Worm (Caenorhabditis elegans) whole organism, L4 larva: Measurements from ENCODE around the gene msp-55.

ENCODE experiments used
- F10B5.3 ChIP-seq: sonication (generic microtip); optimal IDR thresholded peaks from 2 replicates; lab custom pipeline; 2016; ENCODE audit warnings: mild to moderate bottlenecking, missing genetic modification characterization, missing compliant biosample characterization
- F49E8.2 ChIP-seq: sonication (generic microtip); optimal IDR thresholded peaks from 2 replicates; lab custom pipeline; 2016; ENCODE audit warnings: missing compliant biosample characterization, mild to moderate bottlenecking, missing genetic modification characterization, borderline replicate concordance
- Y105C5A.15 ChIP-seq: fragments of 200-800 bp; sonication (Bioruptor generic); IDR thresholded peaks from 2 replicates; pipeline ENCODE4 v1.3.6; 2022; ENCODE audit warnings: missing genetic modification characterization, missing compliant biosample characterization
- Y48G9A.11 ChIP-seq: fragments of 200-800 bp; sonication (Bioruptor generic); IDR thresholded peaks from 2 replicates; pipeline ENCODE4 v1.3.6; 2022; ENCODE audit warnings: missing genetic modification reagents, missing genetic modification characterization, missing compliant biosample characterization
- Y75B8A.6 ChIP-seq: fragments of 200-800 bp; sonication (Bioruptor generic); IDR thresholded peaks from 2 replicates; pipeline ENCODE4 v1.3.6; 2022; ENCODE audit warnings: missing genetic modification reagents, missing genetic modification characterization, missing compliant biosample characterization
- aha-1 ChIP-seq: fragments of 150-350 bp; peaks from one replicate; lab custom pipeline; 2014; ENCODE audit warnings: missing biosample characterization, missing genetic modification characterization
- ceh-20 ChIP-seq: fragments of 200-800 bp; sonication (Bioruptor generic); IDR thresholded peaks from 2 replicates; pipeline ENCODE4 v1.3.6; 2022; ENCODE audit warnings: missing genetic modification reagents, missing genetic modification characterization, missing compliant biosample characterization
- ceh-28 ChIP-seq: fragments of 150-350 bp; optimal IDR thresholded peaks from 2 replicates; lab custom pipeline; 2014; ENCODE audit warnings: missing biosample characterization, missing genetic modification reagents, missing genetic modification characterization
- ceh-32 ChIP-seq: sonication (generic microtip); optimal IDR thresholded peaks from 2 replicates; lab custom pipeline; 2016; ENCODE audit warnings: mild to moderate bottlenecking, missing genetic modification characterization, missing compliant biosample characterization; ENCODE audit not compliant: poor library complexity
- ceh-44 ChIP-seq: fragments of 200-800 bp; sonication (Bioruptor generic); IDR thresholded peaks from 2 replicates; pipeline ENCODE4 v1.3.6; 2022; ENCODE audit warnings: missing genetic modification reagents, missing genetic modification characterization, missing compliant biosample characterization
- ceh-82 ChIP-seq: sonication (generic microtip); optimal IDR thresholded peaks from 2 replicates; lab custom pipeline; 2017; ENCODE audit warnings: missing biosample characterization, missing genetic modification characterization
- ces-1 ChIP-seq: fragments of 150-350 bp; sonication (generic microtip); optimal IDR thresholded peaks from 4 replicates; lab custom pipeline; 2014; ENCODE audit warnings: missing biosample characterization, missing genetic modification reagents, missing genetic modification characterization
- daf-12 ChIP-seq: fragments of 150-350 bp; optimal IDR thresholded peaks from 2 replicates; lab custom pipeline; 2014; ENCODE audit warnings: missing biosample characterization, missing genetic modification reagents, missing genetic modification characterization
- dmd-6 ChIP-seq: fragments of 200-800 bp; sonication (Bioruptor generic); IDR thresholded peaks from 2 replicates; pipeline ENCODE4 v1.3.6; 2022; ENCODE audit warnings: missing genetic modification reagents, missing genetic modification characterization, missing compliant biosample characterization
- dpl-1 ChIP-seq: fragments of 150-350 bp; optimal IDR thresholded peaks from 2 replicates; lab custom pipeline; 2014; ENCODE audit warnings: missing biosample characterization, missing genetic modification reagents, missing genetic modification characterization
- duxl-1 ChIP-seq: sonication (generic microtip); optimal IDR thresholded peaks from 2 replicates; lab custom pipeline; 2016; ENCODE audit warnings: mild to moderate bottlenecking, missing genetic modification characterization, moderate library complexity, missing compliant biosample characterization; ENCODE audit not compliant: poor library complexity
- dve-1 ChIP-seq: sonication (generic microtip); optimal IDR thresholded peaks from 2 replicates; lab custom pipeline; 2017; ENCODE audit warnings: antibody characterized with exemption, mild to moderate bottlenecking, missing genetic modification characterization, missing compliant biosample characterization; ENCODE audit not compliant: insufficient read depth
- egl-27 ChIP-seq: sonication (generic microtip); optimal IDR thresholded peaks from 3 replicates; lab custom pipeline; 2017; ENCODE audit warnings: missing biosample characterization, missing genetic modification reagents, missing genetic modification characterization
- fkh-10 ChIP-seq: fragments of 150-350 bp; optimal IDR thresholded peaks from 2 replicates; lab custom pipeline; 2014; ENCODE audit warnings: missing biosample characterization, missing genetic modification reagents, missing genetic modification characterization
- fos-1 ChIP-seq: fragments of 150-350 bp; optimal IDR thresholded peaks from 2 replicates; lab custom pipeline; 2014; ENCODE audit warnings: missing biosample characterization, missing genetic modification characterization
- hlh-11 ChIP-seq: fragments of 200-800 bp; sonication (Bioruptor generic); optimal IDR thresholded peaks from 2 replicates; lab custom pipeline; 2018; ENCODE audit warnings: mild to moderate bottlenecking, missing genetic modification characterization, missing compliant biosample characterization
- lim-7 ChIP-seq: fragments of 200-800 bp; sonication (Bioruptor generic); IDR thresholded peaks from 2 replicates; pipeline ENCODE4 v1.3.6; 2022; ENCODE audit warnings: missing genetic modification characterization, missing compliant biosample characterization
- lin-13 ChIP-seq: fragments of 150-350 bp; optimal IDR thresholded peaks from 2 replicates; lab custom pipeline; 2014; ENCODE audit warnings: missing biosample characterization, missing genetic modification reagents, missing genetic modification characterization
- lin-15B ChIP-seq: fragments of 150-350 bp; sonication (generic microtip); optimal IDR thresholded peaks from 3 replicates; lab custom pipeline; 2014; ENCODE audit warnings: missing biosample characterization, missing genetic modification characterization
- lin-29 ChIP-seq: fragments of 200-800 bp; sonication (Bioruptor generic); IDR thresholded peaks from 2 replicates; pipeline ENCODE4 v1.3.6; 2022; ENCODE audit warnings: missing genetic modification reagents, missing genetic modification characterization, missing compliant biosample characterization
- lin-38 ChIP-seq: fragments of 200-800 bp; sonication (Bioruptor generic); IDR thresholded peaks from 2 replicates; pipeline ENCODE4 v1.3.6; 2022; ENCODE audit warnings: missing genetic modification reagents, missing genetic modification characterization, missing compliant biosample characterization
- lsy-2 ChIP-seq, 2 experiments: fragments of 150-350 bp in 1 of 2; sonication (generic microtip) in 1 of 2; optimal IDR thresholded peaks; 2 replicates each; lab custom pipeline; 2014 to 2017; ENCODE audit warnings: missing biosample characterization in 2 of 2, missing genetic modification characterization in 2 of 2
- mdl-1 ChIP-seq, 2 experiments: fragments of 150-350 bp in 1 of 2; sonication (generic microtip) in 1 of 2; optimal IDR thresholded peaks; 2 replicates each; lab custom pipeline; 2014 to 2017; ENCODE audit warnings: missing biosample characterization in 2 of 2, missing genetic modification characterization in 2 of 2
- mdt-29 ChIP-seq: fragments of 200-800 bp; sonication (Bioruptor generic); IDR thresholded peaks from 2 replicates; pipeline ENCODE4 v1.3.6; 2022; ENCODE audit warnings: missing genetic modification reagents, missing genetic modification characterization, missing compliant biosample characterization
- mep-1 ChIP-seq: fragments of 150-350 bp; sonication (generic microtip); optimal IDR thresholded peaks from 3 replicates; lab custom pipeline; 2014; ENCODE audit warnings: missing biosample characterization, missing genetic modification characterization
- mxl-2 ChIP-seq: fragments of 200-800 bp; sonication (Bioruptor generic); conservative IDR thresholded peaks from 2 replicates; pipeline ENCODE4 v1.3.6; 2022; ENCODE audit warnings: missing genetic modification reagents, missing genetic modification characterization, missing compliant biosample characterization
- nhr-102 ChIP-seq: sonication (generic microtip); optimal IDR thresholded peaks from 2 replicates; lab custom pipeline; 2016; ENCODE audit warnings: mild to moderate bottlenecking, missing genetic modification characterization, moderate library complexity, missing compliant biosample characterization
- nhr-11 ChIP-seq: fragments of 150-350 bp; optimal IDR thresholded peaks from 2 replicates; lab custom pipeline; 2014; ENCODE audit warnings: missing biosample characterization, missing genetic modification characterization
- nhr-111 ChIP-seq: fragments of 200-800 bp; sonication (Bioruptor generic); optimal IDR thresholded peaks from 2 replicates; lab custom pipeline; 2018; ENCODE audit warnings: mild to moderate bottlenecking, missing genetic modification characterization, missing compliant biosample characterization
- nhr-237 ChIP-seq: sonication (generic microtip); optimal IDR thresholded peaks from 2 replicates; lab custom pipeline; 2017; ENCODE audit warnings: missing biosample characterization, missing genetic modification characterization
- nhr-25 ChIP-seq: sonication (generic microtip); optimal IDR thresholded peaks from 2 replicates; lab custom pipeline; 2017; ENCODE audit warnings: missing genetic modification characterization, mild to moderate bottlenecking, missing compliant biosample characterization, antibody characterized with exemption, moderate library complexity, borderline replicate concordance; ENCODE audit not compliant: insufficient read depth
- nhr-28 ChIP-seq: fragments of 150-350 bp; optimal IDR thresholded peaks from 2 replicates; lab custom pipeline; 2014; ENCODE audit warnings: missing biosample characterization, missing genetic modification characterization
- saeg-2 ChIP-seq: fragments of 200-800 bp; sonication (Bioruptor generic); IDR thresholded peaks from 2 replicates; pipeline ENCODE4 v1.3.6; 2022; ENCODE audit warnings: missing genetic modification reagents, missing genetic modification characterization, missing compliant biosample characterization
- sdz-12 ChIP-seq: fragments of 200-800 bp; sonication (Bioruptor generic); optimal IDR thresholded peaks from 2 replicates; lab custom pipeline; 2018; ENCODE audit warnings: mild to moderate bottlenecking, missing genetic modification characterization, missing compliant biosample characterization
- snpc-4 ChIP-seq: fragments of 150-350 bp; optimal IDR thresholded peaks from 2 replicates; lab custom pipeline; 2014; ENCODE audit warnings: missing biosample characterization, missing genetic modification characterization
- spr-1 ChIP-seq: sonication (generic microtip); optimal IDR thresholded peaks from 2 replicates; lab custom pipeline; 2016; ENCODE audit warnings: mild to moderate bottlenecking, missing genetic modification characterization, missing compliant biosample characterization
- tra-1 ChIP-seq: fragments of 200-800 bp; sonication (Bioruptor generic); IDR thresholded peaks from 2 replicates; pipeline ENCODE4 v1.3.6; 2022; ENCODE audit warnings: missing genetic modification reagents, missing genetic modification characterization, missing compliant biosample characterization
- unc-62 ChIP-seq, 3 experiments: fragments of 150-350 bp in 1 of 3; sonication (generic microtip); optimal IDR thresholded peaks in 2 of 3; peaks in 1 of 3; 1 replicate in 1 of 3; 2 replicates in 2 of 3; lab custom pipeline; 2014 to 2017; ENCODE audit warnings: missing biosample characterization in 3 of 3, missing genetic modification characterization in 3 of 3, missing genetic modification reagents in 3 of 3, missing genotype in 1 of 3
- vab-7 ChIP-seq: fragments of 200-800 bp; sonication (Bioruptor generic); IDR thresholded peaks from 2 replicates; pipeline ENCODE4 v1.3.6; 2022; ENCODE audit warnings: missing genetic modification reagents, missing genetic modification characterization, missing compliant biosample characterization
- ztf-11 ChIP-seq: fragments of 150-350 bp; optimal IDR thresholded peaks from 2 replicates; lab custom pipeline; 2014; ENCODE audit warnings: missing biosample characterization, missing genetic modification characterization

msp-55 gene

DNA sequence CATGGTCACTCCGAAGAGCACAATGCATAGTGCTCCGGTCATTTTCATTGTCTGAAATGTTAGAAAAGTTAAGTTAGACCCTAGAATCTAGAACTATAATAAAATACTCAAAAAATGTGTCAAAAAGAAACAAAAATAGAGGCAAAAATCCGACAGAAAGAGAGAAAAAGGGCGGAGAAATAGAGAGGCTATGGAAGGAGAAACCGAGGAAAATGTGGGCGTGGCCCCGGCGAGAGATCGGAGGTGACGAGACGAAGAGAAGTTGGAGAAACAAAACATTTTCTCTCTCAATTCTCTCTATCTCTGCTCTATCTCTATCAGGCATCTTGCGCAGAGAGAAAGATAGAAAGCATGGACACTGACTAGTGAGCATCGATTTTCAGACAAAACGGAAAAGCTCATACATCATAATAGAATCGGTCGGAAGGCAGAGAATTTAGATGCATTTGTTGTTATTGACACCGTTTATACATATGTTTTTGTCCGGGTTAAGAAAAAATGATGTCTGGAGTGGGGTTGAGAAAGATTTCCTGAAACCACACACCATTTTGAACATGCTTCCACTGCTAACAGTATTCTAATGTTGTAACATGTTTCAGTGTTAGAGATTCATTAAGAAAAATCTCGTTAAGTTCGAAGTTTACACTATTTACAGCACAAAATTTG, 47.5 kb upstream of the msp-55 start, which contains the start of gene C02B10.3 (continued):
- TF ChIP-seq lsy-2 (tag; optimal IDR thresholded peaks at IDR 0.05; lab: Kevin White, UChicago) = peak in 1 of 2 experiments; percentile 60
- no peak for TF ChIP-seq dmd-6 (GFP tag; lab: Robert Waterston, UW)
- no peak for TF ChIP-seq ces-1 (GFP tag; lab: Kevin White, UChicago)
- no peak for TF ChIP-seq Y105C5A.15 (GFP tag; lab: Robert Waterston, UW)
- no peak for TF ChIP-seq daf-12 (tag; lab: Kevin White, UChicago)
- TF ChIP-seq mep-1 (tag; lab: Kevin White, UChicago) = peak; percentile 38
- no peak for TF ChIP-seq ceh-44 (GFP tag; lab: Robert Waterston, UW)
- TF ChIP-seq egl-27 (tag; lab: Kevin White, UChicago) = no peak
- TF ChIP-seq lin-13 = no peak
- TF ChIP-seq lim-7 = no peak
- TF ChIP-seq duxl-1 = no peak
- TF ChIP-seq F49E8.2 (tag; lab: Kevin White, UChicago) = no peak
- no peak for TF ChIP-seq lin-15B (tag; lab: Kevin White, UChicago)
- no peak for TF ChIP-seq nhr-102 (tag; lab: Kevin White, UChicago)
- no peak for TF ChIP-seq saeg-2 (GFP tag; lab: Robert Waterston, UW)
- no peak for TF ChIP-seq ceh-32 (tag; lab: Kevin White, UChicago)
- TF ChIP-seq ceh-28 (tag; lab: Kevin White, UChicago) = no peak
- TF ChIP-seq mdt-29 (GFP tag; lab: Robert Waterston, UW) = no peak
- no peak for TF ChIP-seq Y48G9A.11 (GFP tag; lab: Robert Waterston, UW)
- TF ChIP-seq sdz-12 (GFP tag; lab: Kevin White, UChicago) = no peak
- no peak for TF ChIP-seq dpl-1 (GFP tag; lab: Kevin White, UChicago)
- TF ChIP-seq unc-62 (GFP tag; optimal IDR thresholded peaks at IDR 0.05 in 1 of 2; lab: Kevin White, UChicago) = peak in 1 of 2 experiments; percentile 81
- TF ChIP-seq unc-62 (tag; optimal IDR thresholded peaks at IDR 0.05; lab: Kevin White, UChicago) = no peak
- TF ChIP-seq nhr-111 (GFP tag; lab: Kevin White, UChicago) = no peak
- TF ChIP-seq snpc-4 (tag; lab: Kevin White, UChicago) = no peak
- TF ChIP-seq spr-1 (tag; lab: Kevin White, UChicago) = no peak
- TF ChIP-seq tra-1 (GFP tag; lab: Robert Waterston, UW) = no peak
- peak in 1 of 2 experiments; percentile 56 for TF ChIP-seq mdl-1 (tag; optimal IDR thresholded peaks at IDR 0.05; lab: Kevin White, UChicago)
- no peak for TF ChIP-seq mxl-2 (GFP tag; lab: Robert Waterston, UW)
- TF ChIP-seq nhr-11 (tag; lab: Kevin White, UChicago) = peak; percentile 19
- TF ChIP-seq nhr-28 (tag; lab: Kevin White, UChicago) = no peak
- no peak for TF ChIP-seq nhr-25 (tag; lab: Kevin White, UChicago)
- TF ChIP-seq dve-1 (tag; lab: Kevin White, UChicago) = no peak
- no peak for TF ChIP-seq nhr-237 (tag; lab: Kevin White, UChicago)
- peak; percentile 68 for TF ChIP-seq fkh-10 (GFP tag; lab: Kevin White, UChicago)
- TF ChIP-seq lin-29 (GFP tag; lab: Robert Waterston, UW) = no peak
- TF ChIP-seq aha-1 (tag; lab: Kevin White, UChicago) = peak; percentile 86
- no peak for TF ChIP-seq fos-1 (tag; lab: Kevin White, UChicago)
- no peak for TF ChIP-seq ceh-20
- TF ChIP-seq Y75B8A.6 (GFP tag; lab: Robert Waterston, UW) = no peak
- no peak for TF ChIP-seq lin-38 (GFP tag; lab: Robert Waterston, UW)
- no peak for TF ChIP-seq F10B5.3
- no peak for TF ChIP-seq vab-7
- TF ChIP-seq ztf-11 (tag; lab: Kevin White, UChicago) = no peak
- TF ChIP-seq ceh-82 = no peak
- TF ChIP-seq hlh-11 (tag; lab: Kevin White, UChicago) = no peak
